ENCODE assay signal across 3 worm cellular contexts in genomic region chrV:11080345-11081102, ce11.
A peak's percentile ranks its signal among the peaks of the same experiment; 100 is the strongest.
TF ChIP-seq lines count a peak whose summit lies in the region.

Gene act-1, plus strand, starts transcription at chrV:11081052.

TF ChIP-seq in whole organism, L2 larva, 48 proteins besides CTCF, POLR2A, EP300 and RAD21 (continued from another document):
- no peak for TF ChIP-seq ztf-11 (tag; optimal IDR thresholded peaks at IDR 0.05; lab: Kevin White, UChicago)
- TF ChIP-seq ztf-1 (GFP tag; conservative IDR thresholded peaks at IDR 0.05; lab: Robert Waterston, UW), result no peak
- TF ChIP-seq crh-2 (tag; optimal IDR thresholded peaks at IDR 0.05; lab: Kevin White, UChicago), result no peak
- no peak for TF ChIP-seq peb-1 (tag; optimal IDR thresholded peaks at IDR 0.05; lab: Kevin White, UChicago)
- TF ChIP-seq sma-9 (GFP tag; optimal IDR thresholded peaks at IDR 0.05; lab: Kevin White, UChicago), result peak; percentile 60
- no peak for TF ChIP-seq sma-9 (tag; optimal IDR thresholded peaks at IDR 0.05; lab: Kevin White, UChicago)

TF ChIP-seq in whole organism, L4 larva, 104 proteins besides CTCF, POLR2A, EP300 and RAD21 (continued from another document and continues in another):
- 0 out of 2 replicates have a peak, but pooled peaks have one; percentile 61 for TF ChIP-seq ctbp-1 (GFP tag; IDR thresholded peaks at IDR 0.05; lab: Robert Waterston, UW)
- TF ChIP-seq daf-12 (tag; optimal IDR thresholded peaks at IDR 0.05; lab: Kevin White, UChicago), result no peak
- TF ChIP-seq D1046.2 (GFP tag; IDR thresholded peaks at IDR 0.05; lab: Robert Waterston, UW), result no peak
- TF ChIP-seq lin-39 (tag; optimal IDR thresholded peaks at IDR 0.05; lab: Kevin White, UChicago), result no peak
- TF ChIP-seq mep-1 (tag; optimal IDR thresholded peaks at IDR 0.05; lab: Kevin White, UChicago), result no peak
- no peak for TF ChIP-seq sdz-12 (GFP tag; optimal IDR thresholded peaks at IDR 0.05; lab: Kevin White, UChicago)
- TF ChIP-seq nhr-48 (tag; optimal IDR thresholded peaks at IDR 0.05; lab: Kevin White, UChicago), result no peak
- no peak for TF ChIP-seq nhr-25 (tag; optimal IDR thresholded peaks at IDR 0.05; lab: Kevin White, UChicago; ENCODE audit: borderline replicate concordance, insufficient read depth)
- TF ChIP-seq F44E2.7 (GFP tag; IDR thresholded peaks at IDR 0.05; lab: Robert Waterston, UW), result no peak
- no peak; the same call in 1 of the 2 replicates for TF ChIP-seq egl-43 (GFP tag; IDR thresholded peaks at IDR 0.05; lab: Robert Waterston, UW)
- TF ChIP-seq cey-2 (tag; optimal IDR thresholded peaks at IDR 0.05; lab: Kevin White, UChicago; ENCODE audit: borderline replicate concordance, insufficient read depth), result no peak
- peak; percentile 34 for TF ChIP-seq hlh-11 (tag; optimal IDR thresholded peaks at IDR 0.05; lab: Kevin White, UChicago)
- no peak; the same call in 1 of the 2 replicates for TF ChIP-seq daf-19 (GFP tag; conservative IDR thresholded peaks at IDR 0.05; lab: Robert Waterston, UW)
- no peak for TF ChIP-seq daf-8 (GFP tag; IDR thresholded peaks at IDR 0.05; lab: Robert Waterston, UW)
- TF ChIP-seq F37D6.2 (tag; optimal IDR thresholded peaks at IDR 0.05; lab: Kevin White, UChicago), result no peak
- no peak for TF ChIP-seq nhr-76 (tag; optimal IDR thresholded peaks at IDR 0.05; lab: Kevin White, UChicago)
- no peak for TF ChIP-seq ztf-11 (tag; optimal IDR thresholded peaks at IDR 0.05; lab: Kevin White, UChicago)
- TF ChIP-seq lsy-2 (tag; optimal IDR thresholded peaks at IDR 0.05; lab: Kevin White, UChicago), result no peak
- no peak for TF ChIP-seq ceh-62 (tag; optimal IDR thresholded peaks at IDR 0.05; lab: Kevin White, UChicago)
- 0 out of 2 replicates have a peak, but pooled peaks have one; percentile 4 for TF ChIP-seq arid-1 (GFP tag; conservative IDR thresholded peaks at IDR 0.05; lab: Robert Waterston, UW)
- no peak for TF ChIP-seq madf-5 (GFP tag; IDR thresholded peaks at IDR 0.05; lab: Robert Waterston, UW)
- TF ChIP-seq saeg-2 (GFP tag; IDR thresholded peaks at IDR 0.05; lab: Robert Waterston, UW), result no peak
- TF ChIP-seq T20F7.1 (GFP tag; optimal IDR thresholded peaks at IDR 0.05; lab: Kevin White, UChicago), result no peak
- TF ChIP-seq pha-4 (GFP tag; IDR thresholded peaks at IDR 0.05; lab: Robert Waterston, UW), result no peak
- TF ChIP-seq pha-4 (tag; optimal IDR thresholded peaks at IDR 0.05; lab: Kevin White, UChicago), result no peak
- TF ChIP-seq F49E8.2 (tag; optimal IDR thresholded peaks at IDR 0.05; lab: Kevin White, UChicago; ENCODE audit: borderline replicate concordance), result no peak
- no peak for TF ChIP-seq mdl-1 (tag; optimal IDR thresholded peaks at IDR 0.05; lab: Kevin White, UChicago)
- no peak for TF ChIP-seq mxl-3 (GFP tag; optimal IDR thresholded peaks at IDR 0.05; lab: Kevin White, UChicago)
- peak; percentile 66 for TF ChIP-seq nhr-28 (tag; optimal IDR thresholded peaks at IDR 0.05; lab: Kevin White, UChicago)
- no peak for TF ChIP-seq Y105C5A.15 (GFP tag; IDR thresholded peaks at IDR 0.05; lab: Robert Waterston, UW)
- no peak for TF ChIP-seq zag-1 (tag; optimal IDR thresholded peaks at IDR 0.05; lab: Kevin White, UChicago)
- 0 out of 2 replicates have a peak, but pooled peaks have one; percentile 41 for TF ChIP-seq dmd-6 (GFP tag; IDR thresholded peaks at IDR 0.05; lab: Robert Waterston, UW)
- TF ChIP-seq aha-1 (tag; lab: Kevin White, UChicago), result no peak
- no peak for TF ChIP-seq lir-3 (tag; optimal IDR thresholded peaks at IDR 0.05; lab: Kevin White, UChicago)
- peak in 1 of 2 experiments; percentile 54 for TF ChIP-seq unc-62 (GFP tag; optimal IDR thresholded peaks at IDR 0.05 in 1 of 2; lab: Kevin White, UChicago)
- TF ChIP-seq unc-62 (tag; optimal IDR thresholded peaks at IDR 0.05; lab: Kevin White, UChicago), result no peak
- TF ChIP-seq hmg-1.1 (GFP tag; IDR thresholded peaks at IDR 0.05; lab: Robert Waterston, UW), result 0 out of 2 replicates have a peak, but pooled peaks have one; percentile 33
- peak; percentile 73 for TF ChIP-seq nhr-11 (tag; optimal IDR thresholded peaks at IDR 0.05; lab: Kevin White, UChicago)
- TF ChIP-seq madf-9 (GFP tag; conservative IDR thresholded peaks at IDR 0.05; lab: Robert Waterston, UW), result no peak
- TF ChIP-seq lim-7 (GFP tag; IDR thresholded peaks at IDR 0.05; lab: Robert Waterston, UW), result no peak
- TF ChIP-seq nhr-237 (tag; optimal IDR thresholded peaks at IDR 0.05; lab: Kevin White, UChicago), result no peak
- no peak for TF ChIP-seq nhr-10 (tag; optimal IDR thresholded peaks at IDR 0.05; lab: Kevin White, UChicago)
- TF ChIP-seq ama-1 (optimal IDR thresholded peaks at IDR 0.05; lab: Kevin White, UChicago), result peak; percentile 5
- TF ChIP-seq unc-39 (tag; optimal IDR thresholded peaks at IDR 0.05; lab: Kevin White, UChicago), result no peak
- TF ChIP-seq fos-1 (tag; optimal IDR thresholded peaks at IDR 0.05; lab: Kevin White, UChicago), result no peak
- no peak for TF ChIP-seq spr-3 (GFP tag; optimal IDR thresholded peaks at IDR 0.05; lab: Kevin White, UChicago)
- no peak for TF ChIP-seq Y48G9A.11 (GFP tag; IDR thresholded peaks at IDR 0.05; lab: Robert Waterston, UW)
- no peak for TF ChIP-seq ZK337.2 (GFP tag; IDR thresholded peaks at IDR 0.05; lab: Robert Waterston, UW)
- TF ChIP-seq attf-4 (tag; optimal IDR thresholded peaks at IDR 0.05; lab: Kevin White, UChicago), result no peak
- TF ChIP-seq tra-1 (GFP tag; IDR thresholded peaks at IDR 0.05; lab: Robert Waterston, UW), result no peak
- no peak for TF ChIP-seq lin-29 (GFP tag; IDR thresholded peaks at IDR 0.05; lab: Robert Waterston, UW)
- 0 out of 2 replicates have a peak, but pooled peaks have one; percentile 13 for TF ChIP-seq set-16 (GFP tag; IDR thresholded peaks at IDR 0.05; lab: Robert Waterston, UW)
- no peak for TF ChIP-seq ZK546.5 (tag; optimal IDR thresholded peaks at IDR 0.05; lab: Kevin White, UChicago)
- TF ChIP-seq hlh-30 (tag; optimal IDR thresholded peaks at IDR 0.05; lab: Kevin White, UChicago; ENCODE audit: insufficient read depth), result no peak
- TF ChIP-seq tag-97 (GFP tag; IDR thresholded peaks at IDR 0.05; lab: Robert Waterston, UW), result no peak
- TF ChIP-seq nhr-41 (GFP tag; IDR thresholded peaks at IDR 0.05; lab: Robert Waterston, UW), result no peak
- TF ChIP-seq nhr-77 (tag; optimal IDR thresholded peaks at IDR 0.05; lab: Kevin White, UChicago), result peak; percentile 6
- TF ChIP-seq zfp-2 (tag; optimal IDR thresholded peaks at IDR 0.05; lab: Kevin White, UChicago), result no peak
- TF ChIP-seq jun-1 (tag; optimal IDR thresholded peaks at IDR 0.05; lab: Kevin White, UChicago), result no peak
- TF ChIP-seq ceh-28 (tag; optimal IDR thresholded peaks at IDR 0.05; lab: Kevin White, UChicago), result no peak
- no peak for TF ChIP-seq nhr-42 (GFP tag; IDR thresholded peaks at IDR 0.05; lab: Robert Waterston, UW)
- TF ChIP-seq snpc-4 (tag; optimal IDR thresholded peaks at IDR 0.05; lab: Kevin White, UChicago), result no peak
- no peak for TF ChIP-seq nhr-111 (GFP tag; optimal IDR thresholded peaks at IDR 0.05; lab: Kevin White, UChicago)
- no peak for TF ChIP-seq dmd-8 (GFP tag; IDR thresholded peaks at IDR 0.05; lab: Robert Waterston, UW)
- TF ChIP-seq F10B5.3 (tag; optimal IDR thresholded peaks at IDR 0.05; lab: Kevin White, UChicago), result no peak

TF ChIP-seq in whole organism, late embryonic, 69 proteins besides CTCF, POLR2A, EP300 and RAD21 (continued from another document):
- TF ChIP-seq syd-9 (tag; optimal IDR thresholded peaks at IDR 0.05; lab: Kevin White, UChicago) (peak; percentile 13), pha-2 (tag; optimal IDR thresholded peaks at IDR 0.05; lab: Kevin White, UChicago) (no peak), hlh-8 (tag; optimal IDR thresholded peaks at IDR 0.05; lab: Kevin White, UChicago) (no peak), sdc-2 (tag; optimal IDR thresholded peaks at IDR 0.05; lab: Kevin White, UChicago) (peak; percentile 14), pha-4 (tag; optimal IDR thresholded peaks at IDR 0.05; lab: Kevin White, UChicago) (no peak), hlh-15 (tag; optimal IDR thresholded peaks at IDR 0.05; lab: Kevin White, UChicago) (no peak), unc-3 (GFP tag; conservative IDR thresholded peaks at IDR 0.05; lab: Robert Waterston, UW) (no peak), unc-3 (tag; optimal IDR thresholded peaks at IDR 0.05; lab: Kevin White, UChicago) (no peak), lim-6 (tag; optimal IDR thresholded peaks at IDR 0.05; lab: Kevin White, UChicago) (no peak), C08G9.2 (tag; optimal IDR thresholded peaks at IDR 0.05; lab: Kevin White, UChicago) (no peak), ets-4 (tag; optimal IDR thresholded peaks at IDR 0.05; lab: Kevin White, UChicago) (no peak), C38D4.7 (GFP tag; optimal IDR thresholded peaks at IDR 0.05; lab: Kevin White, UChicago) (no peak), rnt-1 (tag; optimal IDR thresholded peaks at IDR 0.05; lab: Kevin White, UChicago) (peak; percentile 47), ceh-9 (tag; optimal IDR thresholded peaks at IDR 0.05; lab: Kevin White, UChicago) (no peak), zip-5 (tag; optimal IDR thresholded peaks at IDR 0.05; lab: Kevin White, UChicago) (no peak), K09A11.1 (tag; optimal IDR thresholded peaks at IDR 0.05; lab: Kevin White, UChicago; ENCODE audit: insufficient read depth) (no peak), ahr-1 (tag; optimal IDR thresholded peaks at IDR 0.05; lab: Kevin White, UChicago) (no peak), ztf-16 (tag; optimal IDR thresholded peaks at IDR 0.05; lab: Kevin White, UChicago) (no peak), ceh-19 (GFP tag; optimal IDR thresholded peaks at IDR 0.05; lab: Kevin White, UChicago) (no peak), ama-1 (optimal IDR thresholded peaks at IDR 0.05; lab: Kevin White, UChicago) (no peak), pax-1 (tag; optimal IDR thresholded peaks at IDR 0.05; lab: Kevin White, UChicago) (no peak), unc-55 (GFP tag; optimal IDR thresholded peaks at IDR 0.05; lab: Kevin White, UChicago) (peak; percentile 67), ceh-45 (GFP tag; IDR thresholded peaks at IDR 0.05; lab: Robert Waterston, UW) (no peak), K02D7.2 (tag; optimal IDR thresholded peaks at IDR 0.05; lab: Kevin White, UChicago) (no peak), fkh-10 (GFP tag; optimal IDR thresholded peaks at IDR 0.05; lab: Kevin White, UChicago) (no peak), tbx-2 (tag; optimal IDR thresholded peaks at IDR 0.05; lab: Kevin White, UChicago) (peak; percentile 5), ceh-18 (tag; optimal IDR thresholded peaks at IDR 0.05; lab: Kevin White, UChicago) (peak; percentile 84), F13H6.1 (tag; optimal IDR thresholded peaks at IDR 0.05; lab: Kevin White, UChicago) (no peak)
